Fruit fly (Drosophila melanogaster) whole organism, embryonic: ENCODE data around the gene CG14043.

ENCODE experiments used
- Atf6 ChIP-seq: fragments of 200-800 bp; sonication (Bioruptor generic); IDR thresholded peaks from 2 replicates; pipeline ENCODE4 v1.3.6; 2022; ENCODE audit warnings: missing biosample characterization, missing genetic modification characterization
- CG11247 ChIP-seq: fragments of 200-800 bp; sonication (Bioruptor generic); IDR thresholded peaks from 2 replicates; pipeline ENCODE4 v1.3.6; 2022; ENCODE audit warnings: missing biosample characterization, missing genetic modification characterization
- CG11398 ChIP-seq: fragments of 200-800 bp; sonication (Bioruptor generic); optimal IDR thresholded peaks from 2 replicates; lab custom pipeline; 2016; ENCODE audit warnings: missing biosample characterization, missing genetic modification characterization
- CG12219 ChIP-seq: fragments of 200-800 bp; sonication (Bioruptor generic); optimal IDR thresholded peaks from 3 replicates; lab custom pipeline; 2018; ENCODE audit warnings: missing biosample characterization, mild to moderate bottlenecking, missing genetic modification characterization
- CG13123 ChIP-seq: fragments of 200-800 bp; sonication (Bioruptor generic); optimal IDR thresholded peaks from 2 replicates; lab custom pipeline; 2016; ENCODE audit warnings: missing biosample characterization, missing genetic modification characterization
- CG13624 ChIP-seq: fragments of 200-800 bp; sonication (Bioruptor generic); optimal IDR thresholded peaks from 2 replicates; lab custom pipeline; 2016; ENCODE audit warnings: missing biosample characterization, missing genetic modification characterization
- CG15073 ChIP-seq: fragments of 200-800 bp; sonication (Bioruptor generic); optimal IDR thresholded peaks from 2 replicates; lab custom pipeline; 2016; ENCODE audit warnings: missing biosample characterization, missing genetic modification characterization
- CG15514 ChIP-seq: fragments of 200-800 bp; sonication (Bioruptor generic); optimal IDR thresholded peaks from 3 replicates; lab custom pipeline; 2017; ENCODE audit warnings: missing biosample characterization, missing genetic modification characterization, mild to moderate bottlenecking, moderate library complexity, missing genetic modification reagents
- CG34376 ChIP-seq: fragments of 200-800 bp; sonication (Bioruptor generic); optimal IDR thresholded peaks from 2 replicates; lab custom pipeline; 2018; ENCODE audit warnings: missing biosample characterization, mild to moderate bottlenecking, missing genetic modification characterization
- CG4404 ChIP-seq: fragments of 200-800 bp; sonication (Bioruptor generic); IDR thresholded peaks from 2 replicates; pipeline ENCODE4 v1.3.6; 2022; ENCODE audit warnings: missing biosample characterization, missing genetic modification characterization
- CG5180 ChIP-seq: fragments of 200-800 bp; sonication (Bioruptor generic); optimal IDR thresholded peaks from 3 replicates; lab custom pipeline; 2017; ENCODE audit warnings: missing biosample characterization, missing genetic modification characterization, mild to moderate bottlenecking, moderate library complexity, missing genetic modification reagents
- CG6272 ChIP-seq: fragments of 200-800 bp; sonication (Bioruptor generic); IDR thresholded peaks from 2 replicates; pipeline ENCODE4 v1.3.6; 2022; ENCODE audit warnings: missing biosample characterization, missing genetic modification characterization
- CG7357 ChIP-seq: fragments of 200-800 bp; sonication (Bioruptor generic); IDR thresholded peaks from 3 replicates; pipeline ENCODE4 v1.3.6; 2022; ENCODE audit warnings: missing biosample characterization, missing genetic modification characterization
- CG8290 ChIP-seq, 3 experiments: fragments of 200-800 bp; sonication (Bioruptor generic); optimal IDR thresholded peaks; 2 replicates each; lab custom pipeline; 2016 to 2019; ENCODE audit warnings: missing biosample characterization in 3 of 3, missing genetic modification characterization in 3 of 3, mild to moderate bottlenecking in 2 of 3, moderate library complexity in 1 of 3
- CG9215 ChIP-seq: fragments of 200-800 bp; sonication (Bioruptor generic); IDR thresholded peaks from 2 replicates; pipeline ENCODE4 v1.3.6; 2022; ENCODE audit warnings: missing biosample characterization, missing genetic modification characterization
- Fer3 ChIP-seq: fragments of 200-800 bp; sonication (Bioruptor generic); optimal IDR thresholded peaks from 2 replicates; lab custom pipeline; 2018; ENCODE audit warnings: missing biosample characterization, mild to moderate bottlenecking, missing genetic modification characterization, moderate library complexity
- Hr3 ChIP-seq: fragments of 200-800 bp; sonication (Bioruptor generic); optimal IDR thresholded peaks from 3 replicates; lab custom pipeline; 2016; ENCODE audit warnings: missing biosample characterization, missing genetic modification characterization
- MTF-1 ChIP-seq: fragments of 200-800 bp; sonication (Bioruptor generic); optimal IDR thresholded peaks from 2 replicates; lab custom pipeline; 2018; ENCODE audit warnings: missing biosample characterization, mild to moderate bottlenecking, missing genetic modification characterization, borderline replicate concordance
- Myb ChIP-seq: fragments of 200-800 bp; sonication (Bioruptor generic); optimal IDR thresholded peaks from 2 replicates; lab custom pipeline; 2016; ENCODE audit warnings: missing biosample characterization, missing genetic modification characterization
- Ssrp ChIP-seq: fragments of 200-800 bp; sonication (Bioruptor generic); optimal IDR thresholded peaks from 2 replicates; lab custom pipeline; 2018; ENCODE audit warnings: missing biosample characterization, mild to moderate bottlenecking, missing genetic modification characterization, moderate library complexity
- Taf1 ChIP-seq: fragments of 200-800 bp; sonication (Bioruptor generic); IDR thresholded peaks from 2 replicates; pipeline ENCODE4 v1.3.6; 2022; ENCODE audit warnings: missing biosample characterization, missing genetic modification characterization
- corto ChIP-seq: fragments of 200-800 bp; sonication (Bioruptor generic); optimal IDR thresholded peaks from 2 replicates; lab custom pipeline; 2016; ENCODE audit warnings: missing biosample characterization, mild to moderate bottlenecking, missing genetic modification characterization, moderate library complexity
- crp ChIP-seq, 2 experiments: fragments of 200-800 bp; sonication (Bioruptor generic); optimal IDR thresholded peaks; 2 replicates in 1 of 2; 3 replicates in 1 of 2; lab custom pipeline; 2017; ENCODE audit warnings: missing biosample characterization in 2 of 2, missing genetic modification characterization in 2 of 2, mild to moderate bottlenecking in 1 of 2, moderate library complexity in 1 of 2
- fd102C ChIP-seq: fragments of 200-800 bp; sonication (Bioruptor generic); optimal IDR thresholded peaks from 2 replicates; lab custom pipeline; 2018; ENCODE audit warnings: missing biosample characterization, mild to moderate bottlenecking, missing genetic modification characterization, moderate library complexity
- fd64A ChIP-seq: fragments of 200-800 bp; sonication (Bioruptor generic); optimal IDR thresholded peaks from 3 replicates; lab custom pipeline; 2018; ENCODE audit warnings: missing biosample characterization, mild to moderate bottlenecking, missing genetic modification characterization
- fd96Cb ChIP-seq: fragments of 200-800 bp; sonication (Bioruptor generic); optimal IDR thresholded peaks from 2 replicates; lab custom pipeline; 2018; ENCODE audit warnings: missing biosample characterization, mild to moderate bottlenecking, missing genetic modification characterization, moderate library complexity
- gem ChIP-seq: fragments of 200-800 bp; sonication (Bioruptor generic); optimal IDR thresholded peaks from 2 replicates; lab custom pipeline; 2019; ENCODE audit warnings: missing biosample characterization, mild to moderate bottlenecking, missing genetic modification characterization, moderate library complexity
- grn ChIP-seq: fragments of 200-800 bp; sonication (Bioruptor generic); optimal IDR thresholded peaks from 3 replicates; lab custom pipeline; 2017; ENCODE audit warnings: missing biosample characterization, missing genetic modification characterization
- gt ChIP-seq: fragments of 200-800 bp; sonication (Bioruptor generic); IDR thresholded peaks from 2 replicates; pipeline ENCODE4 v1.3.6; 2022; ENCODE audit warnings: missing biosample characterization, missing genetic modification characterization
- hb ChIP-seq: fragments of 200-800 bp; sonication (Bioruptor generic); IDR thresholded peaks from 3 replicates; pipeline ENCODE4 v1.3.6; 2022; ENCODE audit warnings: missing biosample characterization, missing genetic modification characterization; ENCODE audit not compliant: partially characterized antibody
- hth ChIP-seq: fragments of >200 bp; optimal IDR thresholded peaks from 2 replicates; lab custom pipeline; 2017; ENCODE audit warnings: inconsistent platforms
- jumu ChIP-seq: fragments of 200-800 bp; sonication (Bioruptor generic); optimal IDR thresholded peaks from 3 replicates; lab custom pipeline; 2016; ENCODE audit warnings: missing biosample characterization, missing genetic modification characterization
- ken ChIP-seq: fragments of 200-800 bp; sonication (Bioruptor generic); IDR thresholded peaks from 3 replicates; pipeline ENCODE4 v1.3.6; 2022; ENCODE audit warnings: missing biosample characterization, missing genetic modification characterization
- lola ChIP-seq, 3 experiments: fragments of >200 bp in 2 of 3; fragments of 200-800 bp in 1 of 3; sonication (Bioruptor generic) in 1 of 3; optimal IDR thresholded peaks; 2 replicates each; lab custom pipeline; 2017 to 2019; ENCODE audit warnings: missing biosample characterization in 3 of 3, missing genetic modification characterization in 3 of 3, mild to moderate bottlenecking in 1 of 3, moderate library complexity in 1 of 3
- mirr ChIP-seq: fragments of 200-800 bp; sonication (Bioruptor generic); optimal IDR thresholded peaks from 3 replicates; lab custom pipeline; 2018; ENCODE audit warnings: missing biosample characterization, mild to moderate bottlenecking, missing genetic modification characterization
- mld ChIP-seq: fragments of 200-800 bp; sonication (Bioruptor generic); IDR thresholded peaks from 3 replicates; pipeline ENCODE4 v1.3.6; 2022; ENCODE audit warnings: missing biosample characterization, missing genetic modification characterization; ENCODE audit not compliant: partially characterized antibody
- nerfin-2 ChIP-seq: fragments of 200-800 bp; sonication (Bioruptor generic); IDR thresholded peaks from 2 replicates; pipeline ENCODE4 v1.3.6; 2022; ENCODE audit warnings: missing biosample characterization, missing genetic modification characterization; ENCODE audit not compliant: partially characterized antibody
- nom ChIP-seq: fragments of 200-800 bp; sonication (Bioruptor generic); optimal IDR thresholded peaks from 2 replicates; lab custom pipeline; 2017; ENCODE audit warnings: missing biosample characterization, missing genetic modification characterization, mild to moderate bottlenecking, moderate library complexity, missing genetic modification reagents
- oc ChIP-seq: fragments of 200-800 bp; sonication (Bioruptor generic); optimal IDR thresholded peaks from 2 replicates; lab custom pipeline; 2018; ENCODE audit warnings: missing biosample characterization, mild to moderate bottlenecking, missing genetic modification characterization, moderate library complexity
- org-1 ChIP-seq: fragments of 200-800 bp; sonication (Bioruptor generic); optimal IDR thresholded peaks from 2 replicates; lab custom pipeline; 2017; ENCODE audit warnings: missing biosample characterization, missing genetic modification characterization
- prd ChIP-seq, 3 experiments: fragments of >200 bp in 2 of 3; fragments of 200-800 bp in 1 of 3; sonication (Bioruptor generic) in 1 of 3; optimal IDR thresholded peaks in 2 of 3; IDR thresholded peaks in 1 of 3; 2 replicates in 2 of 3; 3 replicates in 1 of 3; pipeline versions ENCODE4 v1.3.6 to Lab custom; 2017 to 2022; ENCODE audit warnings: missing biosample characterization in 1 of 3, missing genetic modification characterization in 1 of 3
- run ChIP-seq: fragments of 200-800 bp; sonication (Bioruptor generic); optimal IDR thresholded peaks from 3 replicates; lab custom pipeline; 2018; ENCODE audit warnings: missing biosample characterization, mild to moderate bottlenecking, missing genetic modification characterization
- shn ChIP-seq: fragments of 200-800 bp; sonication (Bioruptor generic); optimal IDR thresholded peaks from 3 replicates; lab custom pipeline; 2016; ENCODE audit warnings: missing biosample characterization, missing genetic modification characterization
- sob ChIP-seq: fragments of 200-800 bp; sonication (Bioruptor generic); IDR thresholded peaks from 2 replicates; pipeline ENCODE4 v1.3.6; 2022; ENCODE audit warnings: missing biosample characterization, missing genetic modification characterization
- twi ChIP-seq: fragments of 200-800 bp; optimal IDR thresholded peaks from 2 replicates; lab custom pipeline; 2019; ENCODE audit warnings: missing biosample characterization, mild to moderate bottlenecking, missing genetic modification characterization, moderate library complexity
- usp ChIP-seq: fragments of >200 bp; optimal IDR thresholded peaks from 2 replicates; lab custom pipeline; 2017; ENCODE audit warnings: missing biosample characterization, missing genetic modification characterization
- zen2 ChIP-seq: fragments of 200-800 bp; sonication (Bioruptor generic); IDR thresholded peaks from 3 replicates; pipeline ENCODE4 v1.3.6; 2022; ENCODE audit warnings: missing biosample characterization, missing genetic modification characterization; ENCODE audit not compliant: partially characterized antibody

The CG14043 gene

DNA sequence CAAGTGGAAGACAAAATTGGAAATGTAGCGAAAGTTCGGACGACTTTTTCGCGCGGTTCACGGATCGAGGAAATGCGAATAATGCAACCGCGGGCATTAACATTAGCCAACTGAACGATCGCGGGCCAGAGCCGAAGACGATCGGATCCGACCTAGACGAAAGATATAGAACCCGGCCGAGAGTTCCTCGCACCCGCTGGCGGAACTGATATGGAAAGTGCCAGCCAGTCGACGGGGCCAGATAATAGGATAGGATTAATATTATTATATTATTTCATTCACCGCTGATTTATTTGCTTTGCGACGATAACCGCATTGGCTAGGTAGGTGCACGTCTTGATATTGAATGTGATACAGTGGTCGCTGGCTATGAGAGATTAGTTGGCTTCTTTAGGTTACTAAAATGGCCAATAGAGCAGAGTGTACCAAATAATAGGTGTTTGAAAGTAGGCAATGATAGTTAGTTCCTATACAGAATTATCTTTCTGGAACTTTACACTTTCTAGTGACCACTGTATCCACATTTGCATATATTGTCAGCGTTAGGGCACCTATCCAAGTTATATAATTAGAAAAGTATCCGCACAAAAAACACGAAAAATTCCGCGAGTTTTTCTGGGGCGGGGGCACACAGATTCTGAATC lies 28.0 kb downstream of the CG14043 start (continued):
- TF ChIP-seq zen2 (no peak), CG8290 (GFP tag; optimal IDR thresholded peaks at IDR 0.05; lab: Kevin White, UChicago) (no peak), CG8290 (tag; optimal IDR thresholded peaks at IDR 0.05; lab: Kevin White, UChicago) (peak; percentile 75 to 90), CG13624 (GFP tag; lab: Kevin White, UChicago) (peak; percentile 55), crp (GFP tag; optimal IDR thresholded peaks at IDR 0.05; lab: Kevin White, UChicago) (no peak), nom (GFP tag; lab: Kevin White, UChicago) (no peak), fd102C (GFP tag; lab: Kevin White, UChicago) (no peak), CG15514 (GFP tag; lab: Kevin White, UChicago) (peak; percentile 25), org-1 (GFP tag; lab: Kevin White, UChicago) (peak; percentile 14), sob (GFP tag; lab: Robert Waterston, UW) (peak; percentile 71), fd64A (GFP tag; lab: Kevin White, UChicago) (peak; percentile 2), CG4404 (GFP tag; lab: Robert Waterston, UW) (peak; percentile 78), CG34376 (GFP tag; lab: Kevin White, UChicago) (peak; percentile 42), prd (optimal IDR thresholded peaks at IDR 0.05; lab: Kevin White, UChicago) (no peak), prd (GFP tag; IDR thresholded peaks at IDR 0.05; lab: Robert Waterston, UW) (peak; percentile 87), ken (peak; percentile 70), mirr (peak; percentile 11), oc (tag; lab: Kevin White, UChicago) (peak; percentile 17), corto (peak; percentile 40), Fer3 (peak; percentile 69), CG5180 (peak; percentile 22), hth (lab: Kevin White, UChicago) (no peak), shn (GFP tag; lab: Kevin White, UChicago) (peak; percentile 47), Ssrp (peak; percentile 40), mld (GFP tag; lab: Robert Waterston, UW) (no peak), jumu (GFP tag; lab: Kevin White, UChicago) (peak; percentile 48), run (tag; lab: Kevin White, UChicago) (no peak), CG12219 (GFP tag; lab: Kevin White, UChicago) (peak; percentile 58), Myb (GFP tag; lab: Kevin White, UChicago) (peak; percentile 30), CG9215 (GFP tag; lab: Robert Waterston, UW) (peak; percentile 55; the same call in 1 of the 2 replicates), nerfin-2 (GFP tag; lab: Robert Waterston, UW) (no peak), MTF-1 (GFP tag; lab: Kevin White, UChicago) (peak; percentile 67), hb (GFP tag; lab: Robert Waterston, UW) (no peak), Atf6 (peak; percentile 70; the same call in 1 of the 2 replicates), gem (tag; lab: Kevin White, UChicago) (peak; percentile 75), twi (tag; lab: Kevin White, UChicago) (no peak), lola (GFP tag; optimal IDR thresholded peaks at IDR 0.05; lab: Kevin White, UChicago) (peak in 1 of 3 experiments; percentile 47), CG11398 (GFP tag; lab: Kevin White, UChicago) (no peak), Hr3 (peak; percentile 46), CG13123 (peak; percentile 20), fd96Cb (tag; lab: Kevin White, UChicago) (peak; percentile 76), grn (peak; percentile 41), CG7357 (peak; percentile 55; the same call in 1 of the 3 replicates), usp (GFP tag; lab: Kevin White, UChicago) (no peak), Taf1 (peak; percentile 68), CG11247 (peak; percentile 76), CG15073 (peak; percentile 30), CG6272 (0 out of 2 replicates have a peak, but pooled peaks have one; percentile 46), gt (GFP tag; lab: Robert Waterston, UW) (peak; percentile 50; the same call in 1 of the 2 replicates)
